Fruit fly (Drosophila melanogaster): ENCODE measurements around the gene Mrtf.

dm6 chr3L:2733208-2733607 lies 33.1 kb downstream of the Mrtf start:
- TF ChIP-seq usp (GFP tag; optimal IDR thresholded peaks at IDR 0.05) = no peak
- no peak for TF ChIP-seq Dll (optimal IDR thresholded peaks at IDR 0.05)
- TF ChIP-seq EcR (GFP tag; optimal IDR thresholded peaks at IDR 0.05) = no peak
- TF ChIP-seq CG8478 (optimal IDR thresholded peaks at IDR 0.05) = no peak
- no peak for TF ChIP-seq psq (optimal IDR thresholded peaks at IDR 0.05)
